Worm (Caenorhabditis elegans): Measurements from ENCODE around the gene ZK632.4.
A peak's percentile ranks its signal among the peaks of the same experiment; 100 is the strongest.

Gene ZK632.4

ce11 chrIII:9818763-9819162, 11.5 kb upstream of the ZK632.4 start, which contains the start of gene panl-3 (continued):
- TF ChIP-seq sptf-1 (tag; optimal IDR thresholded peaks at IDR 0.05) = no peak
- TF ChIP-seq unc-86 (tag; optimal IDR thresholded peaks at IDR 0.05) = peak; percentile 35
- TF ChIP-seq ceh-82 (tag; optimal IDR thresholded peaks at IDR 0.05) = peak; percentile 10 to 57 (median 38)
- peak; percentile 18 for TF ChIP-seq snpc-4 (tag; optimal IDR thresholded peaks at IDR 0.05)
- TF ChIP-seq nhr-76 (tag; optimal IDR thresholded peaks at IDR 0.05) = no peak
- TF ChIP-seq elt-3 (tag; optimal IDR thresholded peaks at IDR 0.05) = peak in 2 of 6 experiments; percentile 30 to 48
- peak; percentile 65 for TF ChIP-seq vab-15 (tag; optimal IDR thresholded peaks at IDR 0.05)

- TF ChIP-seq nhr-85 (tag) (peak; percentile 27), nhr-84 (tag; optimal IDR thresholded peaks at IDR 0.05) (no peak), dsc-1 (tag; optimal IDR thresholded peaks at IDR 0.05) (no peak), F16B12.6 (tag; optimal IDR thresholded peaks at IDR 0.05) (peak; percentile 2), lsy-2 (tag; optimal IDR thresholded peaks at IDR 0.05) (peak; percentile 43 to 70)
These were observed 10.6 kb upstream of the ZK632.4 start for ce11 chrIII:9817894-9818293.

ce11 chrIII:9817087-9817612, 9.9 kb upstream of the ZK632.4 start, which contains the start of gene cnx-1:
cnx-1 (minus strand) TSS chrIII:9817137.
- TF ChIP-seq rnt-1 (tag; optimal IDR thresholded peaks at IDR 0.05) = peak; percentile 3
- TF ChIP-seq lin-15B (tag; optimal IDR thresholded peaks at IDR 0.05) = no peak
- TF ChIP-seq C04F5.9 (tag; optimal IDR thresholded peaks at IDR 0.05) = no peak
- no peak for TF ChIP-seq nhr-84 (tag; optimal IDR thresholded peaks at IDR 0.05)
- TF ChIP-seq zag-1 (tag; optimal IDR thresholded peaks at IDR 0.05) = no peak
- no peak for TF ChIP-seq zip-4 (GFP tag; optimal IDR thresholded peaks at IDR 0.05)
- peak; percentile 6 to 42 for TF ChIP-seq lin-35 (GFP tag; optimal IDR thresholded peaks at IDR 0.05)
- TF ChIP-seq mep-1 (tag; optimal IDR thresholded peaks at IDR 0.05) = peak; percentile 37
- TF ChIP-seq elt-3 (tag; optimal IDR thresholded peaks at IDR 0.05) = no peak
- no peak for TF ChIP-seq blmp-1 (tag; optimal IDR thresholded peaks at IDR 0.05)
- TF ChIP-seq fkh-10 (GFP tag; optimal IDR thresholded peaks at IDR 0.05) = no peak
- no peak for TF ChIP-seq irx-1 (tag; optimal IDR thresholded peaks at IDR 0.05)
- TF ChIP-seq lin-14 (GFP tag; optimal IDR thresholded peaks at IDR 0.05) = peak; percentile 76
- TF ChIP-seq fkh-4 (tag; optimal IDR thresholded peaks at IDR 0.05; ENCODE audit: borderline replicate concordance) = no peak
- peak; percentile 39 for TF ChIP-seq snu-23 (GFP tag; optimal IDR thresholded peaks at IDR 0.05)
- no peak for TF ChIP-seq nhr-19 (GFP tag; conservative IDR thresholded peaks at IDR 0.05)
- TF ChIP-seq aha-1 (tag; optimal IDR thresholded peaks at IDR 0.05) = no peak
- no peak for TF ChIP-seq ces-1 (GFP tag; optimal IDR thresholded peaks at IDR 0.05)
- no peak for TF ChIP-seq nhr-28 (tag; optimal IDR thresholded peaks at IDR 0.05)
- TF ChIP-seq nhr-11 (tag; optimal IDR thresholded peaks at IDR 0.05) = no peak
- peak; percentile 49 for TF ChIP-seq F16B12.6 (tag; optimal IDR thresholded peaks at IDR 0.05)
- TF ChIP-seq sptf-1 (tag; optimal IDR thresholded peaks at IDR 0.05) = no peak
- no peak for TF ChIP-seq nhr-12 (tag; optimal IDR thresholded peaks at IDR 0.05)
- peak in 1 of 3 experiments; percentile 8 for TF ChIP-seq dpl-1 (GFP tag; optimal IDR thresholded peaks at IDR 0.05)
- TF ChIP-seq lsy-2 (tag; optimal IDR thresholded peaks at IDR 0.05) = peak in 1 of 2 experiments; percentile 30
- TF ChIP-seq pag-3 (tag; optimal IDR thresholded peaks at IDR 0.05; ENCODE audit: borderline replicate concordance, insufficient read depth) = no peak
- TF ChIP-seq fkh-8 (tag; optimal IDR thresholded peaks at IDR 0.05) = peak; percentile 36
- TF ChIP-seq nhr-71 (tag; optimal IDR thresholded peaks at IDR 0.05) = peak; percentile 14
- TF ChIP-seq efl-3 (GFP tag; optimal IDR thresholded peaks at IDR 0.05) = no peak
- TF ChIP-seq fos-1 (tag; optimal IDR thresholded peaks at IDR 0.05) = no peak
- no peak for TF ChIP-seq vab-15 (tag; optimal IDR thresholded peaks at IDR 0.05)
- TF ChIP-seq isw-1 (GFP tag; IDR thresholded peaks at IDR 0.05) = no peak
- no peak for TF ChIP-seq lin-13 (GFP tag; optimal IDR thresholded peaks at IDR 0.05)
- no peak for TF ChIP-seq efl-1 (optimal IDR thresholded peaks at IDR 0.05)
- peak in 1 of 2 experiments; percentile 5 for TF ChIP-seq efl-1 (GFP tag; optimal IDR thresholded peaks at IDR 0.05 in 1 of 2)
- TF ChIP-seq snpc-4 (tag; optimal IDR thresholded peaks at IDR 0.05) = no peak
- TF ChIP-seq hpl-2 (GFP tag; optimal IDR thresholded peaks at IDR 0.05) = no peak

Measured in whole organism, L1 larva.